Worm (Caenorhabditis elegans): ENCODE results near the gene srh-75.

DNA sequence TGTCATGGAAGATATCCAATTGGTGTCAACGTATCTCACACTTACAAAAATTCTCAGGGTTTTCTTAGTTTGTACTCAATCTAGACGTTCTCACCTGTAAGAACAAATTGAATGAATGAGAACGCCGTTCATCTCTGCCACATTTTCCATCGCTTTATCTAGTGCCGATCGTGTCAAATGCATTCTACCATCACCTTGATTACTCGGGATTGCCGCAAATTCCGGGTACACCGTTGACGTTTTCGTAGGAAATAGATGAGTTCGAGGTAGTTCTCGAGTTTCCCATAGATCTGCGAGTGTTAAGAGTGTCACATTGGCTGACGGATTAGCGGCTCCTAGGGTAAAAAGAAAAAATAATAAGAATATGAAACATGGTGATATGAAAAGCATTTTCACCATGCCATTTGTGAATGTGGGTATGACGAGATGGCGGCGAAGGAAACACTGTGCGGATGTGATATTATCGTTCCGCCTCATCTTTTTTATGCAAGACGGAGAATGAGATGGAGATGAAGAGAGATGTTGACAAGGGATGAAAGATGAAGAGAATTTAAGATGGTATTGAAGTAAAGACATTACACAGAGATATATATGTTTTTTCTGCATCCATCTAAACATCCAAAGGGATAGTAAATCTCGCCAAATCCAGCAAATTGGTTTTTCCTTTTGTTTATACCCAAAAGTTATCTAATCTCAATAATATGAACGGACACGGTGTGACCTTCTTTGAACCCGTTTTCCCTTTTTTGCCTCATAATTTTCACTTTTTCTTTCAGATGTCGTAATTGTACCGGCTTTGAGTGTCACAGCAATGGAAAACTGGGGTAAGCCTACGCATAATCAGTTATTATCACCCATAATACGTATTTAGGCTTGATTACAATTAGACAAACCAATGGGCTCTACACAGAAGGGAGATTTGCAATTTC lies 36.5 kb upstream of the srh-75 start, which contains the start of gene lact-8:
- TF ChIP-seq W03F9.2 (tag; optimal IDR thresholded peaks at IDR 0.05): no peak
- no peak for TF ChIP-seq him-1 (tag; optimal IDR thresholded peaks at IDR 0.05)
